Fruit fly (Drosophila melanogaster): ENCODE measurements around the gene CG18814.

dm6 chr3L:16338703-16339102 is 30.9 kb upstream of the CG18814 start, which contains the start of gene CG4998:
- TF ChIP-seq CG5204 (GFP tag; optimal IDR thresholded peaks at IDR 0.05), result no peak
- no peak for TF ChIP-seq cic (GFP tag; optimal IDR thresholded peaks at IDR 0.05)
- TF ChIP-seq ovo (GFP tag; optimal IDR thresholded peaks at IDR 0.05), result no peak
